Fruit fly (Drosophila melanogaster) whole organism, embryonic: ENCODE results near the gene CG15539.
A peak's percentile ranks its signal among the peaks of the same experiment; 100 is the strongest.

ENCODE experiments used
- Bgb ChIP-seq: fragments of 200-800 bp; sonication (Bioruptor generic); IDR thresholded peaks from 2 replicates; pipeline ENCODE4 v1.3.6; 2022; ENCODE audit warnings: missing biosample characterization, missing genetic modification characterization; ENCODE audit not compliant: partially characterized antibody
- Blimp-1 ChIP-seq: fragments of 200-800 bp; sonication (Bioruptor generic); optimal IDR thresholded peaks from 3 replicates; lab custom pipeline; 2018; ENCODE audit warnings: missing biosample characterization, missing genetic modification characterization, mild to moderate bottlenecking, moderate library complexity, missing genetic modification reagents
- CG10321 ChIP-seq: fragments of 200-800 bp; sonication (Bioruptor generic); IDR thresholded peaks from 2 replicates; pipeline ENCODE4 v1.3.6; 2022; ENCODE audit warnings: missing biosample characterization, missing genetic modification characterization
- CG10543 ChIP-seq: fragments of 200-800 bp; sonication (Bioruptor generic); optimal IDR thresholded peaks from 3 replicates; lab custom pipeline; 2017; ENCODE audit warnings: missing biosample characterization, mild to moderate bottlenecking, missing genetic modification characterization, moderate library complexity
- CG11504 ChIP-seq: fragments of 200-800 bp; sonication (Bioruptor generic); optimal IDR thresholded peaks from 3 replicates; lab custom pipeline; 2019; ENCODE audit warnings: missing biosample characterization, mild to moderate bottlenecking, missing genetic modification characterization, moderate library complexity
- CG12236 ChIP-seq: fragments of 200-800 bp; sonication (Bioruptor generic); optimal IDR thresholded peaks from 2 replicates; lab custom pipeline; 2016; ENCODE audit warnings: missing biosample characterization, missing genetic modification characterization
- CG12744 ChIP-seq: fragments of 200-800 bp; sonication (Bioruptor generic); optimal IDR thresholded peaks from 2 replicates; lab custom pipeline; 2016; ENCODE audit warnings: missing biosample characterization, missing genetic modification characterization
- CG12942 ChIP-seq: fragments of 200-800 bp; sonication (Bioruptor generic); optimal IDR thresholded peaks from 3 replicates; lab custom pipeline; 2016; ENCODE audit warnings: missing biosample characterization, missing genetic modification characterization
- CG13424 ChIP-seq: fragments of 200-800 bp; sonication (Bioruptor generic); optimal IDR thresholded peaks from 2 replicates; lab custom pipeline; 2019; ENCODE audit warnings: missing biosample characterization, mild to moderate bottlenecking, missing genetic modification characterization, moderate library complexity
- CG18011 ChIP-seq: fragments of 200-800 bp; sonication (Bioruptor generic); optimal IDR thresholded peaks from 2 replicates; lab custom pipeline; 2017; ENCODE audit warnings: missing biosample characterization, missing genetic modification characterization, mild to moderate bottlenecking, moderate library complexity, missing genotype
- CG18262 ChIP-seq: fragments of 200-800 bp; optimal IDR thresholded peaks from 3 replicates; lab custom pipeline; 2019; ENCODE audit warnings: missing biosample characterization, mild to moderate bottlenecking, missing genetic modification characterization, moderate library complexity
- CG2712 ChIP-seq: fragments of 200-800 bp; optimal IDR thresholded peaks from 3 replicates; lab custom pipeline; 2019; ENCODE audit warnings: missing biosample characterization, mild to moderate bottlenecking, missing genetic modification characterization, moderate library complexity
- CG34224 ChIP-seq: fragments of 200-800 bp; sonication (Bioruptor generic); IDR thresholded peaks from 3 replicates; pipeline ENCODE4 v1.3.6; 2022; ENCODE audit warnings: missing biosample characterization, missing genetic modification characterization; ENCODE audit not compliant: partially characterized antibody
- CG4617 ChIP-seq: fragments of 200-800 bp; sonication (Bioruptor generic); optimal IDR thresholded peaks from 3 replicates; lab custom pipeline; 2016; ENCODE audit warnings: missing biosample characterization, missing genetic modification characterization, borderline replicate concordance
- CG4707 ChIP-seq: fragments of 200-800 bp; sonication (Bioruptor generic); optimal IDR thresholded peaks from 2 replicates; lab custom pipeline; 2018; ENCODE audit warnings: missing biosample characterization, mild to moderate bottlenecking, missing genetic modification characterization, moderate library complexity
- CG7372 ChIP-seq: fragments of 200-800 bp; sonication (Bioruptor generic); IDR thresholded peaks from 2 replicates; pipeline ENCODE4 v1.3.6; 2022; ENCODE audit warnings: missing biosample characterization, missing genetic modification characterization
- CG8478 ChIP-seq: fragments of >200 bp; optimal IDR thresholded peaks from 2 replicates; lab custom pipeline; 2018
- CG9215 ChIP-seq: fragments of 200-800 bp; sonication (Bioruptor generic); IDR thresholded peaks from 2 replicates; pipeline ENCODE4 v1.3.6; 2022; ENCODE audit warnings: missing biosample characterization, missing genetic modification characterization
- CG9817 ChIP-seq: fragments of 200-800 bp; sonication (Bioruptor generic); optimal IDR thresholded peaks from 2 replicates; lab custom pipeline; 2018; ENCODE audit warnings: missing biosample characterization, mild to moderate bottlenecking, missing genetic modification characterization, moderate library complexity
- CTCF ChIP-seq: fragments of 200-800 bp; sonication (Bioruptor generic); optimal IDR thresholded peaks from 2 replicates; lab custom pipeline; 2017; ENCODE audit warnings: missing biosample characterization, mild to moderate bottlenecking, missing genetic modification characterization, moderate library complexity
- D19A ChIP-seq: fragments of 200-800 bp; optimal IDR thresholded peaks from 3 replicates; lab custom pipeline; 2019; ENCODE audit warnings: missing biosample characterization, mild to moderate bottlenecking, missing genetic modification characterization, moderate library complexity
- D19B ChIP-seq: fragments of 200-800 bp; sonication (Bioruptor generic); optimal IDR thresholded peaks from 2 replicates; lab custom pipeline; 2017; ENCODE audit warnings: missing biosample characterization, mild to moderate bottlenecking, missing genetic modification characterization
- Deaf1 ChIP-seq: fragments of 200-800 bp; optimal IDR thresholded peaks from 3 replicates; lab custom pipeline; 2019; ENCODE audit warnings: missing biosample characterization, mild to moderate bottlenecking, missing genetic modification characterization, moderate library complexity
- Hmr ChIP-seq: fragments of 200-800 bp; sonication (Bioruptor generic); optimal IDR thresholded peaks from 3 replicates; lab custom pipeline; 2017; ENCODE audit warnings: mild to moderate bottlenecking, missing biosample characterization, missing genetic modification reagents, missing genetic modification characterization
- Hr51 ChIP-seq, 2 experiments: fragments of 200-800 bp; sonication (Bioruptor generic); optimal IDR thresholded peaks; 2 replicates in 1 of 2; 3 replicates in 1 of 2; lab custom pipeline; 2016 to 2018; ENCODE audit warnings: missing biosample characterization in 2 of 2, missing genetic modification characterization in 2 of 2, mild to moderate bottlenecking in 1 of 2, moderate library complexity in 1 of 2
- Xbp1 ChIP-seq: fragments of 200-800 bp; sonication (Bioruptor generic); optimal IDR thresholded peaks from 3 replicates; lab custom pipeline; 2016; ENCODE audit warnings: missing biosample characterization, mild to moderate bottlenecking, missing genetic modification characterization
- crol ChIP-seq: fragments of 200-800 bp; sonication (Bioruptor generic); IDR thresholded peaks from 2 replicates; pipeline ENCODE4 v1.3.6; 2022; ENCODE audit warnings: missing biosample characterization, missing genetic modification characterization
- dmrt99B ChIP-seq: fragments of 200-800 bp; sonication (Bioruptor generic); optimal IDR thresholded peaks from 2 replicates; lab custom pipeline; 2018; ENCODE audit warnings: missing biosample characterization, mild to moderate bottlenecking, missing genetic modification characterization, moderate library complexity
- gfzf ChIP-seq: fragments of 200-800 bp; sonication (Bioruptor generic); optimal IDR thresholded peaks from 2 replicates; lab custom pipeline; 2016; ENCODE audit warnings: missing biosample characterization, mild to moderate bottlenecking, missing genetic modification characterization, moderate library complexity
- gro ChIP-seq: fragments of 200-800 bp; sonication (Bioruptor generic); optimal IDR thresholded peaks from 2 replicates; lab custom pipeline; 2016; ENCODE audit warnings: missing biosample characterization, missing genetic modification characterization
- gsb-n ChIP-seq: fragments of 200-800 bp; sonication (Bioruptor generic); optimal IDR thresholded peaks from 3 replicates; lab custom pipeline; 2018; ENCODE audit warnings: missing biosample characterization, mild to moderate bottlenecking, missing genetic modification characterization
- her ChIP-seq: fragments of 200-800 bp; sonication (Bioruptor generic); optimal IDR thresholded peaks from 2 replicates; lab custom pipeline; 2016; ENCODE audit warnings: missing biosample characterization, missing genetic modification characterization
- insv ChIP-seq, 2 experiments: fragments of 200-800 bp; sonication (Bioruptor generic); optimal IDR thresholded peaks; 3 replicates each; lab custom pipeline; 2016 to 2018; ENCODE audit warnings: missing biosample characterization in 2 of 2, missing genetic modification characterization in 2 of 2
- jigr1 ChIP-seq: fragments of 200-800 bp; sonication (Bioruptor generic); IDR thresholded peaks from 3 replicates; pipeline ENCODE4 v1.3.6; 2022; ENCODE audit warnings: missing biosample characterization, missing genetic modification characterization
- ken ChIP-seq: fragments of 200-800 bp; sonication (Bioruptor generic); IDR thresholded peaks from 3 replicates; pipeline ENCODE4 v1.3.6; 2022; ENCODE audit warnings: missing biosample characterization, missing genetic modification characterization
- luna ChIP-seq: fragments of 200-800 bp; sonication (Bioruptor generic); optimal IDR thresholded peaks from 2 replicates; lab custom pipeline; 2016; ENCODE audit warnings: missing biosample characterization, missing genetic modification characterization
- nau ChIP-seq: fragments of 200-800 bp; sonication (Bioruptor generic); optimal IDR thresholded peaks from 3 replicates; lab custom pipeline; 2017; ENCODE audit warnings: missing biosample characterization, mild to moderate bottlenecking, missing genetic modification characterization, missing genetic modification reagents
- onecut ChIP-seq: fragments of 200-800 bp; sonication (Bioruptor generic); IDR thresholded peaks from 2 replicates; pipeline ENCODE4 v1.3.6; 2022; ENCODE audit warnings: missing biosample characterization, missing genetic modification characterization
- otp ChIP-seq: fragments of 200-800 bp; sonication (Bioruptor generic); IDR thresholded peaks from 3 replicates; pipeline ENCODE4, ENCODE4 v1.3.6; 2022; ENCODE audit warnings: missing biosample characterization, missing genetic modification characterization
- repo ChIP-seq: fragments of 200-800 bp; sonication (Bioruptor generic); optimal IDR thresholded peaks from 2 replicates; lab custom pipeline; 2016; ENCODE audit warnings: missing biosample characterization, missing genetic modification characterization
- sens-2 ChIP-seq: fragments of 200-800 bp; sonication (Bioruptor generic); IDR thresholded peaks from 2 replicates; pipeline ENCODE4 v1.3.6; 2022; ENCODE audit warnings: missing biosample characterization, missing genetic modification characterization
- shn ChIP-seq: fragments of 200-800 bp; sonication (Bioruptor generic); optimal IDR thresholded peaks from 3 replicates; lab custom pipeline; 2016; ENCODE audit warnings: missing biosample characterization, missing genetic modification characterization
- slp2 ChIP-seq: fragments of 200-800 bp; sonication (Bioruptor generic); optimal IDR thresholded peaks from 2 replicates; lab custom pipeline; 2016; ENCODE audit warnings: missing biosample characterization, missing genetic modification characterization
- so ChIP-seq: fragments of 200-800 bp; sonication (Bioruptor generic); IDR thresholded peaks from 3 replicates; pipeline ENCODE4 v1.3.6; 2022; ENCODE audit warnings: missing biosample characterization, missing genetic modification characterization
- trem ChIP-seq: fragments of 200-800 bp; optimal IDR thresholded peaks from 3 replicates; lab custom pipeline; 2019; ENCODE audit warnings: missing biosample characterization, mild to moderate bottlenecking, missing genetic modification characterization, moderate library complexity

The CG15539 gene

dm6 chr3R:30461608-30462243 is 44.1 kb upstream of the CG15539 start (continued):
- TF ChIP-seq Hr51 (GFP tag; optimal IDR thresholded peaks at IDR 0.05; lab: Kevin White, UChicago) (peak in 1 of 2 experiments; percentile 59), CG11504 (tag; lab: Kevin White, UChicago) (peak; percentile 59), Xbp1 (GFP tag; lab: Kevin White, UChicago) (peak; percentile 19), otp (GFP tag; lab: Robert Waterston, UW) (0 out of 3 replicates have a peak, but pooled peaks have one; percentile 34), onecut (GFP tag; lab: Robert Waterston, UW) (no peak), CG2712 (peak; percentile 39)

dm6 chr3R:30464244-30464643 is 41.5 kb upstream of the CG15539 start:
- peak; percentile 91 for TF ChIP-seq CG18011 (GFP tag; lab: Kevin White, UChicago)
- no peak for TF ChIP-seq repo (GFP tag; lab: Kevin White, UChicago)

dm6 chr3R:30465775-30466494 is 39.9 kb upstream of the CG15539 start, which contains the start of gene PH4alphaEFB:
Gene PH4alphaEFB (plus strand): TSS chr3R:30466050.
- TF ChIP-seq CG4707 (GFP tag; lab: Kevin White, UChicago), result no peak
- TF ChIP-seq CG10543, result no peak
- TF ChIP-seq CG13424 (tag; lab: Kevin White, UChicago), result no peak
- TF ChIP-seq insv (GFP tag; optimal IDR thresholded peaks at IDR 0.05; lab: Kevin White, UChicago), result peak in 1 of 2 experiments; percentile 51
- TF ChIP-seq trem (tag; lab: Kevin White, UChicago), result no peak
- no peak for TF ChIP-seq CG10321 (GFP tag; lab: Robert Waterston, UW)
- no peak for TF ChIP-seq gro (GFP tag; lab: Kevin White, UChicago)
- TF ChIP-seq gsb-n, result peak; percentile 78
- TF ChIP-seq CG8478 (lab: Kevin White, UChicago), result no peak
- no peak for TF ChIP-seq Blimp-1 (GFP tag; lab: Kevin White, UChicago)
- peak; percentile 33 for TF ChIP-seq gfzf
- TF ChIP-seq Deaf1, result peak; percentile 59
- TF ChIP-seq her (GFP tag; lab: Kevin White, UChicago), result no peak
- no peak for TF ChIP-seq luna (GFP tag; lab: Kevin White, UChicago)
- TF ChIP-seq Bgb (GFP tag; lab: Robert Waterston, UW), result peak; percentile 47; the same call in 1 of the 2 replicates
- peak; percentile 75 for TF ChIP-seq CG34224
- TF ChIP-seq CG12942, result no peak
- no peak for TF ChIP-seq crol (GFP tag; lab: Robert Waterston, UW)
- TF ChIP-seq CG4617 (GFP tag; lab: Kevin White, UChicago), result no peak
- TF ChIP-seq ken (GFP tag; lab: Robert Waterston, UW), result no peak
- no peak for TF ChIP-seq CG9215 (GFP tag; lab: Robert Waterston, UW)
- peak; percentile 1 for TF ChIP-seq CTCF
- no peak for TF ChIP-seq CG12236
- TF ChIP-seq nau (GFP tag; lab: Kevin White, UChicago), result peak; percentile 34
- peak; percentile 0 for TF ChIP-seq Hmr (GFP tag; lab: Kevin White, UChicago)
- TF ChIP-seq CG7372 (GFP tag; lab: Robert Waterston, UW), result no peak
- no peak for TF ChIP-seq slp2
- TF ChIP-seq so (GFP tag; lab: Robert Waterston, UW), result peak; percentile 10; the same call in 1 of the 3 replicates
- TF ChIP-seq CG9817 (tag; lab: Kevin White, UChicago), result no peak
- TF ChIP-seq CG12744 (GFP tag; lab: Kevin White, UChicago), result no peak
- no peak for TF ChIP-seq dmrt99B (tag; lab: Kevin White, UChicago)
- TF ChIP-seq jigr1, result no peak
- TF ChIP-seq shn (GFP tag; lab: Kevin White, UChicago), result no peak
- peak; percentile 33 for TF ChIP-seq CG2712
- TF ChIP-seq CG18262, result peak; percentile 1
- TF ChIP-seq sens-2 (GFP tag; lab: Robert Waterston, UW), result peak; percentile 33; the same call in 1 of the 2 replicates
- TF ChIP-seq D19B, result no peak
- peak; percentile 43 for TF ChIP-seq D19A
